Fruit fly (Drosophila melanogaster) S2 (cell line): ENCODE data around the gene sowah.

Experiments used
- CG8478 ChIP-seq: fragments of >200 bp; optimal IDR thresholded peaks from 2 replicates; lab custom pipeline; 2018
- CTCF ChIP-seq, 2 experiments: fragments of >200 bp; optimal IDR thresholded peaks; 2 replicates each; lab custom pipeline; 2018

DNA sequence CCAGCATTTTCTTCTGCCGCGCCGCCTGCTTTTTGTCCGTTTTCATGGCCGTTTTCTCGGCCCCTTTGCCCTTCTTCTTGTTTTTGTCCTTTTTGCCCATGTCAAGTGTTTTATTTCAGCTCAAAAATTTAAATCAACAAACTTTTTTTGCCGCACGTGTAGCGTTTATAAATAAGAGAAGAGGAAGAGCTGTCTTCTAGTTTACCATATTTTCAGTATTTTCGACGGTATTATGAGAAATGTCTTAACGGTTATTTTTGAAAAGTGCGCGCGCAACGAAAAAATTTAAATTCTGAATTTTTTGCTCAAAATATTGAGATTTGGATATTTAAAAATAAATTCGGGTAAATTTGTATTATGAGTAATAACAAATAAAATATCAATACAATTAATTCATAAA, 35.2 kb downstream of the sowah start, which contains the start of gene CG4069:
- no peak for TF ChIP-seq CTCF (optimal IDR thresholded peaks at IDR 0.05; lab: Kevin White, UChicago)
- no peak for TF ChIP-seq CG8478
